Worm (Caenorhabditis elegans) whole organism, L4/young adult: ENCODE data around the gene F26G1.9.

Experiments
- W03F9.2 ChIP-seq: fragments of 150-350 bp; optimal IDR thresholded peaks from 2 replicates; lab custom pipeline; 2014; ENCODE audit warnings: missing biosample characterization, missing genetic modification characterization
- dao-5 ChIP-seq: sonication (generic microtip); optimal IDR thresholded peaks from 2 replicates; lab custom pipeline; 2016; ENCODE audit warnings: missing genotype, missing genetic modification characterization, moderate library complexity, missing compliant biosample characterization
- him-1 ChIP-seq: sonication (generic microtip); optimal IDR thresholded peaks from 2 replicates; lab custom pipeline; 2016; ENCODE audit warnings: missing genotype, missing genetic modification reagents, missing genetic modification characterization, missing compliant biosample characterization

F26G1.9 gene

ce11 chrII:4739984-4740462 lies 33.8 kb downstream of the F26G1.9 start, which contains the start of gene eas-1:
eas-1 (plus strand) TSS chrII:4740412.
- TF ChIP-seq W03F9.2: peak; percentile 86
- TF ChIP-seq dao-5 (tag; lab: Kevin White, UChicago): no peak
- TF ChIP-seq him-1 (tag; lab: Kevin White, UChicago): peak; percentile 57

DNA sequence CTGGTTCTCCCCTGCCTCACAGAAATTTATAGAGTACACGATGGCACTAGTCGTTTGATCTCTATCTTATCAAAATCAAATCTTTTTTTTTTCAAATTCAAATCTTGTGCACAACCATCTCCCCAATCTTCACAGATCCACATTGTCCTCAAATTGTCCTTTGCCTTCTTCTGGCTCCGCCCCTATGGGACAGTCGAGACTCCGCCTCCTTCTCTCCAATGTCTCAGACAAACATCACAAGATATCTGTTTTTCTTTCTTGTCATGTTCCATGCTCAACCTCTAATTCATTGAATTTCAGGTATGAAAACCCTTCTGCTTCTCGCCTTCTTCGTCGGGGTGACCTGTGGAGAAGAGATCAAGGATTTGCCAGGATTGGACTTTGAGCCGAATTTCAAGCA lies 36.4 kb downstream of the F26G1.9 start, which contains the start of gene ctsa-1.1:
TSS of gene ctsa-1.1 (plus strand) at position 301 of the 400 bp plus-strand sequence.
- TF ChIP-seq him-1 (tag; lab: Kevin White, UChicago) (no peak), W03F9.2 (no peak), dao-5 (tag; lab: Kevin White, UChicago) (no peak)

DNA sequence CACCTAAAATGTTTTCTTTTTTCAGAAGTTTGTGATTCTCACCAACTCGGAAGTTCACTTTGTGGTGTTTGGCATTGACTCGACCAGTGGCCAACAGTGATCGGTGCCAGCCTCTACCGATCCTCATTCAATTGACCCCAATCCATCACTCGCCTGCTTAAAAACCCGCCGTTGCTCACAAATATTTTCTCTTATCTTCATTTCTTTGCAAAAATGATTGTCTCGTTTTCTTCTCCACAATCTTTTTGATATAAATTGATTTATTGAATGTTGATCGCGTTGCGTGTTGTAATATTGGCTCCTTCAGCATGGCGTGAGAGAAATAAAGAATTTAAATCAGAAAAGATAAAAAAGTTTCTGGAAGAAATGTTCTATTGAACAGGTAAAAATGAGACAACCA lies 37.2 kb downstream of the F26G1.9 start:
- TF ChIP-seq him-1 (tag; lab: Kevin White, UChicago): no peak
- TF ChIP-seq dao-5 (tag; lab: Kevin White, UChicago): no peak
- no peak for TF ChIP-seq W03F9.2

ce11 chrII:4734477-4734876 lies 39.3 kb downstream of the F26G1.9 start:
- TF ChIP-seq him-1 (tag; lab: Kevin White, UChicago) (no peak), W03F9.2 (no peak), dao-5 (tag; lab: Kevin White, UChicago) (no peak)

ce11 chrII:4733848-4734247 lies 39.9 kb downstream of the F26G1.9 start, which contains the start of gene F41C3.11:
F41C3.11 (minus strand) TSS chrII:4733948.
- TF ChIP-seq W03F9.2 (no peak), dao-5 (tag; lab: Kevin White, UChicago) (no peak), him-1 (tag; lab: Kevin White, UChicago) (no peak)

ce11 chrII:4729733-4730132 lies 44.1 kb downstream of the F26G1.9 start, which contains the start of gene F41C3.7:
F41C3.7 (plus strand) TSS chrII:4730033.
- no peak for TF ChIP-seq dao-5 (tag; lab: Kevin White, UChicago)
- TF ChIP-seq him-1 (tag; lab: Kevin White, UChicago): no peak
- no peak for TF ChIP-seq W03F9.2

DNA sequence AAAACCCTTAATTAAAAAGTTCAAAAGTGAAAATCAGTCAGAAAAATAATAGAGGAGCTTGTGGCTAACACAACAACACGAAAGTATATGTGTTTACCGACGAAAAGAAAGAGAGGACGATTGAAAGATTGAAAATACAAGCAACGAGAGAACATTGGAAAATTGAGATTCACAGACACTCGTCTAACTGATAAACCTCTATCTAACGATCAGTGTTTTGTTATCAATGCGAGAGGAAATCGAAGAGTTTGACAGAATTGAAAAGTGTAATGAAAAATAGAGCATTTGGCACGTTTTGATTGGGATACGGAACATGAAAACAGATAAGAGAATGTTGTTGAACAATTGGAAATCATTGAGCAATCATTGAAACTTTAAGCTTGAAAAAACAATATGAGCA lies 45.1 kb downstream of the F26G1.9 start:
- TF ChIP-seq dao-5 (tag; lab: Kevin White, UChicago) (no peak), W03F9.2 (peak; percentile 29), him-1 (tag; lab: Kevin White, UChicago) (no peak)

ce11 chrII:4727769-4728168 lies 46.0 kb downstream of the F26G1.9 start, which contains the start of gene ttr-41:
ttr-41 (minus strand) TSS chrII:4727869.
- TF ChIP-seq dao-5 (tag; lab: Kevin White, UChicago): no peak
- TF ChIP-seq W03F9.2: no peak
- TF ChIP-seq him-1 (tag; lab: Kevin White, UChicago): no peak

- TF ChIP-seq dao-5 (tag; lab: Kevin White, UChicago): no peak
- no peak for TF ChIP-seq him-1 (tag; lab: Kevin White, UChicago)
Observed at ce11 chrII:4726750-4727384, 46.9 kb downstream of the F26G1.9 start.

- TF ChIP-seq dao-5 (tag; lab: Kevin White, UChicago) (no peak), W03F9.2 (peak; percentile 54)
Observed at ce11 chrII:4726120-4726519, 47.7 kb downstream of the F26G1.9 start, which contains the start of gene F10G7.10. F10G7.10 (minus strand) TSS chrII:4726264.
